Fruit fly (Drosophila melanogaster): ENCODE data around the gene Kots.

Kots gene

dm6 chr3R:13921806-13922515, 42.0 kb downstream of the Kots start (continued):
- TF ChIP-seq Mrtf (GFP tag; IDR thresholded peaks at IDR 0.05), result no peak
- TF ChIP-seq CG9727 (GFP tag; optimal IDR thresholded peaks at IDR 0.05), result peak; percentile 5
- peak; percentile 3 for TF ChIP-seq CG33557 (GFP tag; optimal IDR thresholded peaks at IDR 0.05)
- TF ChIP-seq ac (GFP tag; optimal IDR thresholded peaks at IDR 0.05), result no peak
- 0 out of 2 replicates have a peak, but pooled peaks have one; percentile 17 for TF ChIP-seq CG14441 (GFP tag; IDR thresholded peaks at IDR 0.05)
- TF ChIP-seq CG1832 (GFP tag; optimal IDR thresholded peaks at IDR 0.05), result no peak
- TF ChIP-seq Nf-YB (GFP tag; optimal IDR thresholded peaks at IDR 0.05), result no peak
- peak; percentile 61; the same call in 1 of the 2 replicates for TF ChIP-seq sob (GFP tag; IDR thresholded peaks at IDR 0.05)
- peak; percentile 66 for TF ChIP-seq lbe (GFP tag; optimal IDR thresholded peaks at IDR 0.05)
- TF ChIP-seq CG8089 (GFP tag; optimal IDR thresholded peaks at IDR 0.05), result no peak
- TF ChIP-seq tap (tag; optimal IDR thresholded peaks at IDR 0.05), result peak; percentile 62
- peak; percentile 53 for TF ChIP-seq CG4424 (GFP tag; optimal IDR thresholded peaks at IDR 0.05)
- TF ChIP-seq tna (GFP tag; IDR thresholded peaks at IDR 0.05; ENCODE audit: partially characterized antibody), result no peak
- TF ChIP-seq cg (GFP tag; optimal IDR thresholded peaks at IDR 0.05), result no peak
- TF ChIP-seq dm (GFP tag; optimal IDR thresholded peaks at IDR 0.05), result no peak
- no peak for TF ChIP-seq CG13624 (GFP tag; optimal IDR thresholded peaks at IDR 0.05)
- TF ChIP-seq CG3281 (GFP tag; optimal IDR thresholded peaks at IDR 0.05), result no peak
- TF ChIP-seq mld (GFP tag; IDR thresholded peaks at IDR 0.05; ENCODE audit: partially characterized antibody), result no peak
- TF ChIP-seq HLH3B (GFP tag; IDR thresholded peaks at IDR 0.05), result peak; percentile 60
- no peak for TF ChIP-seq Ssrp (tag; optimal IDR thresholded peaks at IDR 0.05)
- no peak for TF ChIP-seq cad (GFP tag; optimal IDR thresholded peaks at IDR 0.05)
- no peak for TF ChIP-seq Hr3 (GFP tag; optimal IDR thresholded peaks at IDR 0.05)
- no peak for TF ChIP-seq exex (tag; optimal IDR thresholded peaks at IDR 0.05)
- TF ChIP-seq lilli (GFP tag; optimal IDR thresholded peaks at IDR 0.05), result no peak
- TF ChIP-seq NK7.1 (GFP tag; optimal IDR thresholded peaks at IDR 0.05), result no peak
- no peak for TF ChIP-seq crc (GFP tag; optimal IDR thresholded peaks at IDR 0.05)
- no peak for TF ChIP-seq NFAT (GFP tag; IDR thresholded peaks at IDR 0.05)
- peak; percentile 22 for TF ChIP-seq trem (tag; optimal IDR thresholded peaks at IDR 0.05)
- TF ChIP-seq crol (GFP tag; IDR thresholded peaks at IDR 0.05), result no peak
- TF ChIP-seq CG3847 (GFP tag; IDR thresholded peaks at IDR 0.05), result no peak
- no peak for TF ChIP-seq CG10321 (GFP tag; IDR thresholded peaks at IDR 0.05)
- 0 out of 3 replicates have a peak, but pooled peaks have one; percentile 27 for TF ChIP-seq CG2889 (GFP tag; IDR thresholded peaks at IDR 0.05)
- no peak for TF ChIP-seq Nf-YC (tag; optimal IDR thresholded peaks at IDR 0.05)
- peak; percentile 51 for TF ChIP-seq CG2678 (tag; optimal IDR thresholded peaks at IDR 0.05)
- TF ChIP-seq CG11504 (tag; optimal IDR thresholded peaks at IDR 0.05), result peak; percentile 68
- no peak for TF ChIP-seq gcm (GFP tag; optimal IDR thresholded peaks at IDR 0.05)
- TF ChIP-seq Hmr (GFP tag; optimal IDR thresholded peaks at IDR 0.05), result no peak
- no peak for TF ChIP-seq CG3995 (GFP tag; optimal IDR thresholded peaks at IDR 0.05)
- TF ChIP-seq Hr39 (optimal IDR thresholded peaks at IDR 0.05), result no peak
- TF ChIP-seq CG8281 (tag; optimal IDR thresholded peaks at IDR 0.05), result no peak
- TF ChIP-seq CG12391 (tag; optimal IDR thresholded peaks at IDR 0.05), result no peak
- TF ChIP-seq ewg (GFP tag; optimal IDR thresholded peaks at IDR 0.05), result no peak
- no peak for TF ChIP-seq Neu2 (GFP tag; optimal IDR thresholded peaks at IDR 0.05; ENCODE audit: borderline replicate concordance)
- TF ChIP-seq repo (GFP tag; optimal IDR thresholded peaks at IDR 0.05), result no peak
- TF ChIP-seq chm (GFP tag; IDR thresholded peaks at IDR 0.05), result peak; percentile 56; the same call in 1 of the 2 replicates
- TF ChIP-seq emc (GFP tag; optimal IDR thresholded peaks at IDR 0.05), result no peak
- TF ChIP-seq ham (GFP tag; IDR thresholded peaks at IDR 0.05), result no peak
- no peak for TF ChIP-seq CG16815 (GFP tag; optimal IDR thresholded peaks at IDR 0.05)
- TF ChIP-seq dysf (GFP tag; IDR thresholded peaks at IDR 0.05), result peak; percentile 59
- no peak for TF ChIP-seq Myb (GFP tag; optimal IDR thresholded peaks at IDR 0.05)
- TF ChIP-seq aop (GFP tag; IDR thresholded peaks at IDR 0.05), result no peak
